Worm (Caenorhabditis elegans): ENCODE data around the gene tbx-9.

The tbx-9 gene

ce11 chrIII:10341758-10342157, at the start of gene tbx-9:
tbx-9 (minus strand) TSS chrIII:10341858.
- TF ChIP-seq T22C8.4 (GFP tag; IDR thresholded peaks at IDR 0.05), result no peak
- TF ChIP-seq tab-1 (GFP tag; IDR thresholded peaks at IDR 0.05), result no peak
- TF ChIP-seq flt-1 (GFP tag; IDR thresholded peaks at IDR 0.05), result no peak
- no peak for TF ChIP-seq klf-2 (GFP tag; conservative IDR thresholded peaks at IDR 0.05)
- TF ChIP-seq ztf-29 (GFP tag; IDR thresholded peaks at IDR 0.05), result no peak
- TF ChIP-seq cog-1 (tag; optimal IDR thresholded peaks at IDR 0.05), result no peak
- no peak for TF ChIP-seq ref-1 (GFP tag; conservative IDR thresholded peaks at IDR 0.05)

ce11 chrIII:10389608-10390007, 48.0 kb upstream of the tbx-9 start:
- TF ChIP-seq ref-1 (GFP tag; conservative IDR thresholded peaks at IDR 0.05) (no peak), klf-2 (GFP tag; conservative IDR thresholded peaks at IDR 0.05) (no peak), med-1 (GFP tag; optimal IDR thresholded peaks at IDR 0.05; ENCODE audit: insufficient read depth) (no peak), flt-1 (GFP tag; IDR thresholded peaks at IDR 0.05) (no peak), ztf-23 (GFP tag; IDR thresholded peaks at IDR 0.05) (no peak), ztf-29 (GFP tag; IDR thresholded peaks at IDR 0.05) (no peak), T22C8.4 (GFP tag; IDR thresholded peaks at IDR 0.05) (no peak), tab-1 (GFP tag; IDR thresholded peaks at IDR 0.05) (no peak), cog-1 (tag; optimal IDR thresholded peaks at IDR 0.05) (no peak)

ce11 chrIII:10386476-10386875, 44.8 kb upstream of the tbx-9 start, which contains the start of gene C38H2.3:
C38H2.3 (minus strand) TSS chrIII:10386576.
- TF ChIP-seq cog-1 (tag; optimal IDR thresholded peaks at IDR 0.05), result no peak
- no peak for TF ChIP-seq tab-1 (GFP tag; IDR thresholded peaks at IDR 0.05)
- no peak for TF ChIP-seq ztf-29 (GFP tag; IDR thresholded peaks at IDR 0.05)
- no peak for TF ChIP-seq flt-1 (GFP tag; IDR thresholded peaks at IDR 0.05)
- TF ChIP-seq T22C8.4 (GFP tag; IDR thresholded peaks at IDR 0.05), result no peak
- TF ChIP-seq ref-1 (GFP tag; conservative IDR thresholded peaks at IDR 0.05), result no peak
- TF ChIP-seq ztf-23 (GFP tag; IDR thresholded peaks at IDR 0.05), result no peak
- no peak for TF ChIP-seq med-1 (GFP tag; optimal IDR thresholded peaks at IDR 0.05; ENCODE audit: insufficient read depth)
- TF ChIP-seq klf-2 (GFP tag; conservative IDR thresholded peaks at IDR 0.05), result no peak

- TF ChIP-seq T22C8.4 (GFP tag; IDR thresholded peaks at IDR 0.05) (no peak), cog-1 (tag; optimal IDR thresholded peaks at IDR 0.05) (no peak), med-1 (GFP tag; optimal IDR thresholded peaks at IDR 0.05; ENCODE audit: insufficient read depth) (no peak), tab-1 (GFP tag; IDR thresholded peaks at IDR 0.05) (no peak), ref-1 (GFP tag; conservative IDR thresholded peaks at IDR 0.05) (no peak), klf-2 (GFP tag; conservative IDR thresholded peaks at IDR 0.05) (no peak), ztf-29 (GFP tag; IDR thresholded peaks at IDR 0.05) (no peak), flt-1 (GFP tag; IDR thresholded peaks at IDR 0.05) (no peak), ztf-23 (GFP tag; IDR thresholded peaks at IDR 0.05) (no peak)
Measured at ce11 chrIII:10383804-10384203, 42.1 kb upstream of the tbx-9 start.

ce11 chrIII:10381473-10381872, 39.8 kb upstream of the tbx-9 start, which contains the start of gene C38H2.2:
C38H2.2 (plus strand) TSS chrIII:10381773.
- TF ChIP-seq cog-1 (tag; optimal IDR thresholded peaks at IDR 0.05), result no peak
- TF ChIP-seq ref-1 (GFP tag; conservative IDR thresholded peaks at IDR 0.05), result no peak
- TF ChIP-seq ztf-23 (GFP tag; IDR thresholded peaks at IDR 0.05), result no peak
- no peak for TF ChIP-seq med-1 (GFP tag; optimal IDR thresholded peaks at IDR 0.05; ENCODE audit: insufficient read depth)
- no peak for TF ChIP-seq ztf-29 (GFP tag; IDR thresholded peaks at IDR 0.05)
- no peak for TF ChIP-seq T22C8.4 (GFP tag; IDR thresholded peaks at IDR 0.05)
- TF ChIP-seq tab-1 (GFP tag; IDR thresholded peaks at IDR 0.05), result no peak
- no peak for TF ChIP-seq klf-2 (GFP tag; conservative IDR thresholded peaks at IDR 0.05)
- TF ChIP-seq flt-1 (GFP tag; IDR thresholded peaks at IDR 0.05), result no peak

- TF ChIP-seq ref-1 (GFP tag; conservative IDR thresholded peaks at IDR 0.05), result no peak
- TF ChIP-seq med-1 (GFP tag; optimal IDR thresholded peaks at IDR 0.05; ENCODE audit: insufficient read depth), result no peak
- TF ChIP-seq ztf-23 (GFP tag; IDR thresholded peaks at IDR 0.05), result no peak
- no peak for TF ChIP-seq flt-1 (GFP tag; IDR thresholded peaks at IDR 0.05)
- TF ChIP-seq T22C8.4 (GFP tag; IDR thresholded peaks at IDR 0.05), result no peak
- no peak for TF ChIP-seq klf-2 (GFP tag; conservative IDR thresholded peaks at IDR 0.05)
- no peak for TF ChIP-seq tab-1 (GFP tag; IDR thresholded peaks at IDR 0.05)
- no peak for TF ChIP-seq ztf-29 (GFP tag; IDR thresholded peaks at IDR 0.05)
- TF ChIP-seq cog-1 (tag; optimal IDR thresholded peaks at IDR 0.05), result no peak
Measured at ce11 chrIII:10380640-10381039, 39.0 kb upstream of the tbx-9 start.

ce11 chrIII:10379632-10380031, 38.0 kb upstream of the tbx-9 start:
- no peak for TF ChIP-seq flt-1 (GFP tag; IDR thresholded peaks at IDR 0.05)
- TF ChIP-seq T22C8.4 (GFP tag; IDR thresholded peaks at IDR 0.05), result no peak
- no peak for TF ChIP-seq cog-1 (tag; optimal IDR thresholded peaks at IDR 0.05)
- no peak for TF ChIP-seq med-1 (GFP tag; optimal IDR thresholded peaks at IDR 0.05; ENCODE audit: insufficient read depth)
- no peak for TF ChIP-seq klf-2 (GFP tag; conservative IDR thresholded peaks at IDR 0.05)
- no peak for TF ChIP-seq ztf-23 (GFP tag; IDR thresholded peaks at IDR 0.05)
- no peak for TF ChIP-seq tab-1 (GFP tag; IDR thresholded peaks at IDR 0.05)
- no peak for TF ChIP-seq ref-1 (GFP tag; conservative IDR thresholded peaks at IDR 0.05)
- TF ChIP-seq ztf-29 (GFP tag; IDR thresholded peaks at IDR 0.05), result no peak

- TF ChIP-seq ztf-29 (GFP tag; IDR thresholded peaks at IDR 0.05) (no peak), flt-1 (GFP tag; IDR thresholded peaks at IDR 0.05) (no peak), med-1 (GFP tag; optimal IDR thresholded peaks at IDR 0.05; ENCODE audit: insufficient read depth) (no peak), tab-1 (GFP tag; IDR thresholded peaks at IDR 0.05) (no peak), cog-1 (tag; optimal IDR thresholded peaks at IDR 0.05) (no peak), klf-2 (GFP tag; conservative IDR thresholded peaks at IDR 0.05) (no peak), ref-1 (GFP tag; conservative IDR thresholded peaks at IDR 0.05) (no peak), T22C8.4 (GFP tag; IDR thresholded peaks at IDR 0.05) (no peak), ztf-23 (GFP tag; IDR thresholded peaks at IDR 0.05) (no peak)
Measured at ce11 chrIII:10378899-10379298, 37.2 kb upstream of the tbx-9 start.

- TF ChIP-seq T22C8.4 (GFP tag; IDR thresholded peaks at IDR 0.05), result no peak
- no peak for TF ChIP-seq cog-1 (tag; optimal IDR thresholded peaks at IDR 0.05)
- TF ChIP-seq ztf-23 (GFP tag; IDR thresholded peaks at IDR 0.05), result no peak
- no peak for TF ChIP-seq flt-1 (GFP tag; IDR thresholded peaks at IDR 0.05)
- TF ChIP-seq ztf-29 (GFP tag; IDR thresholded peaks at IDR 0.05), result no peak
- TF ChIP-seq ref-1 (GFP tag; conservative IDR thresholded peaks at IDR 0.05), result no peak
- TF ChIP-seq klf-2 (GFP tag; conservative IDR thresholded peaks at IDR 0.05), result no peak
Measured at ce11 chrIII:10376041-10376440, 34.4 kb upstream of the tbx-9 start.

ce11 chrIII:10373845-10374244, 32.2 kb upstream of the tbx-9 start:
- no peak for TF ChIP-seq cog-1 (tag; optimal IDR thresholded peaks at IDR 0.05)
- no peak for TF ChIP-seq ztf-23 (GFP tag; IDR thresholded peaks at IDR 0.05)
- TF ChIP-seq ztf-29 (GFP tag; IDR thresholded peaks at IDR 0.05), result no peak

Measured in whole organism, midembryonic.